Worm (Caenorhabditis elegans) whole organism, late embryonic: ENCODE results near the gene his-5.
"Not testable (repeated sequence)": the region's sequence is repeated elsewhere in the genome, so short reads cannot be mapped to it uniquely, and the experiment has no call there.

Experiments
- C08G9.2 ChIP-seq: sonication (generic microtip); optimal IDR thresholded peaks from 2 replicates; lab custom pipeline; 2016; ENCODE audit warnings: mild to moderate bottlenecking, missing genetic modification characterization, moderate library complexity, missing compliant biosample characterization
- C38D4.7 ChIP-seq: fragments of 200-800 bp; sonication (Bioruptor generic); optimal IDR thresholded peaks from 2 replicates; lab custom pipeline; 2018; ENCODE audit warnings: mild to moderate bottlenecking, missing genetic modification characterization, moderate library complexity, missing compliant biosample characterization
- F13H6.1 ChIP-seq: sonication (generic microtip); optimal IDR thresholded peaks from 2 replicates; lab custom pipeline; 2016; ENCODE audit warnings: missing genetic modification characterization, missing compliant biosample characterization
- Y22D7AL.16 ChIP-seq: sonication (generic microtip); optimal IDR thresholded peaks from 2 replicates; lab custom pipeline; 2016; ENCODE audit warnings: missing genetic modification characterization, missing compliant biosample characterization
- ama-1 ChIP-seq: fragments of 150-350 bp; optimal IDR thresholded peaks from 2 replicates; lab custom pipeline; 2014
- ceh-18 ChIP-seq: sonication (generic microtip); optimal IDR thresholded peaks from 2 replicates; lab custom pipeline; 2016; ENCODE audit warnings: missing genetic modification characterization, missing compliant biosample characterization
- ceh-2 ChIP-seq: sonication (generic microtip); optimal IDR thresholded peaks from 2 replicates; lab custom pipeline; 2016; ENCODE audit warnings: missing genotype, missing genetic modification characterization, missing compliant biosample characterization
- ceh-30 ChIP-seq: fragments of 150-350 bp; optimal IDR thresholded peaks from 2 replicates; lab custom pipeline; 2014; ENCODE audit warnings: missing biosample characterization, missing genetic modification characterization
- ceh-45 ChIP-seq: fragments of 200-800 bp; sonication (Bioruptor generic); IDR thresholded peaks from 2 replicates; pipeline ENCODE4 v1.3.6; 2022; ENCODE audit warnings: missing genetic modification reagents, missing genetic modification characterization, missing compliant biosample characterization
- ceh-48 ChIP-seq: sonication (generic microtip); optimal IDR thresholded peaks from 2 replicates; lab custom pipeline; 2016; ENCODE audit warnings: missing genetic modification characterization, inconsistent platforms, missing compliant biosample characterization
- dmd-4 ChIP-seq: sonication (generic microtip); optimal IDR thresholded peaks from 2 replicates; lab custom pipeline; 2016; ENCODE audit warnings: borderline replicate concordance, missing genetic modification characterization, missing compliant biosample characterization
- dve-1 ChIP-seq: sonication (generic microtip); optimal IDR thresholded peaks from 2 replicates; lab custom pipeline; 2017; ENCODE audit warnings: antibody characterized with exemption, mild to moderate bottlenecking, missing genetic modification characterization, missing compliant biosample characterization
- elt-2 ChIP-seq: sonication (generic microtip); optimal IDR thresholded peaks from 2 replicates; lab custom pipeline; 2016; ENCODE audit warnings: missing genetic modification reagents, missing genetic modification characterization, missing compliant biosample characterization
- elt-4 ChIP-seq: sonication (generic microtip); optimal IDR thresholded peaks from 2 replicates; lab custom pipeline; 2016; ENCODE audit warnings: missing genetic modification characterization, missing compliant biosample characterization
- eyg-1 ChIP-seq: sonication (generic microtip); optimal IDR thresholded peaks from 2 replicates; lab custom pipeline; 2016; ENCODE audit warnings: missing genotype, missing genetic modification characterization, missing compliant biosample characterization
- gmeb-2 ChIP-seq: sonication (generic microtip); optimal IDR thresholded peaks from 2 replicates; lab custom pipeline; 2016; ENCODE audit warnings: missing genetic modification characterization, inconsistent platforms, missing compliant biosample characterization
- hlh-15 ChIP-seq: sonication (generic microtip); optimal IDR thresholded peaks from 2 replicates; lab custom pipeline; 2016; ENCODE audit warnings: missing genetic modification characterization, missing compliant biosample characterization
- hlh-30 ChIP-seq: sonication (generic microtip); optimal IDR thresholded peaks from 2 replicates; lab custom pipeline; 2017; ENCODE audit warnings: antibody characterized with exemption, missing genetic modification characterization, missing compliant biosample characterization; ENCODE audit not compliant: insufficient read depth
- lin-11 ChIP-seq: fragments of 200-800 bp; sonication (Bioruptor generic); optimal IDR thresholded peaks from 2 replicates; lab custom pipeline; 2018; ENCODE audit warnings: mild to moderate bottlenecking, missing genetic modification characterization, missing compliant biosample characterization
- nfya-1 ChIP-seq: sonication (generic microtip); optimal IDR thresholded peaks from 2 replicates; lab custom pipeline; 2017; ENCODE audit warnings: missing genetic modification characterization, mild to moderate bottlenecking, missing compliant biosample characterization, antibody characterized with exemption, moderate library complexity
- nhr-232 ChIP-seq: sonication (generic microtip); optimal IDR thresholded peaks from 2 replicates; lab custom pipeline; 2016; ENCODE audit warnings: missing genetic modification characterization, missing compliant biosample characterization
- npax-4 ChIP-seq: sonication (generic microtip); optimal IDR thresholded peaks from 2 replicates; lab custom pipeline; 2016; ENCODE audit warnings: missing genetic modification characterization, missing compliant biosample characterization
- pag-3 ChIP-seq: sonication (generic microtip); optimal IDR thresholded peaks from 2 replicates; lab custom pipeline; 2016; ENCODE audit warnings: missing compliant biosample characterization, missing genetic modification characterization, borderline replicate concordance
- pax-1 ChIP-seq: fragments of 150-350 bp; optimal IDR thresholded peaks from 2 replicates; lab custom pipeline; 2014; ENCODE audit warnings: missing biosample characterization, missing genetic modification characterization
- pha-2 ChIP-seq: sonication (generic microtip); optimal IDR thresholded peaks from 2 replicates; lab custom pipeline; 2017; ENCODE audit warnings: mild to moderate bottlenecking, missing genetic modification characterization, missing compliant biosample characterization
- pha-4 ChIP-seq: fragments of 150-350 bp; optimal IDR thresholded peaks from 2 replicates; lab custom pipeline; 2018; ENCODE audit warnings: missing biosample characterization, missing genetic modification reagents, missing genetic modification characterization
- pros-1 ChIP-seq: fragments of 150-350 bp; optimal IDR thresholded peaks from 2 replicates; lab custom pipeline; 2014; ENCODE audit warnings: missing biosample characterization, missing genetic modification reagents, missing genetic modification characterization
- ref-2 ChIP-seq: sonication (generic microtip); optimal IDR thresholded peaks from 2 replicates; lab custom pipeline; 2016; ENCODE audit warnings: missing genetic modification characterization, missing compliant biosample characterization
- sdc-2 ChIP-seq: sonication (generic microtip); optimal IDR thresholded peaks from 2 replicates; lab custom pipeline; 2016; ENCODE audit warnings: missing genotype, missing genetic modification characterization, missing compliant biosample characterization
- tbx-7 ChIP-seq: sonication (generic microtip); optimal IDR thresholded peaks from 2 replicates; lab custom pipeline; 2016; ENCODE audit warnings: missing genotype, missing genetic modification characterization, missing compliant biosample characterization
- unc-3 ChIP-seq, 2 experiments: fragments of 200-800 bp in 1 of 2; sonication (Bioruptor generic) in 1 of 2; sonication (generic microtip) in 1 of 2; conservative IDR thresholded peaks in 1 of 2; optimal IDR thresholded peaks in 1 of 2; 2 replicates each; pipeline versions ENCODE4 v1.3.6 to Lab custom; 2016 to 2022; ENCODE audit warnings: missing compliant biosample characterization in 2 of 2, missing genetic modification characterization in 2 of 2, missing genetic modification reagents in 1 of 2
- unc-42 ChIP-seq: sonication (generic microtip); optimal IDR thresholded peaks from 2 replicates; lab custom pipeline; 2016; ENCODE audit warnings: missing genotype, missing genetic modification characterization, missing compliant biosample characterization
- unc-86 ChIP-seq: sonication (generic microtip); optimal IDR thresholded peaks from 2 replicates; lab custom pipeline; 2016; ENCODE audit warnings: missing genetic modification characterization, missing compliant biosample characterization
- zip-5 ChIP-seq: sonication (generic microtip); optimal IDR thresholded peaks from 2 replicates; lab custom pipeline; 2016; ENCODE audit warnings: missing genetic modification characterization, missing compliant biosample characterization

his-5 gene

DNA sequence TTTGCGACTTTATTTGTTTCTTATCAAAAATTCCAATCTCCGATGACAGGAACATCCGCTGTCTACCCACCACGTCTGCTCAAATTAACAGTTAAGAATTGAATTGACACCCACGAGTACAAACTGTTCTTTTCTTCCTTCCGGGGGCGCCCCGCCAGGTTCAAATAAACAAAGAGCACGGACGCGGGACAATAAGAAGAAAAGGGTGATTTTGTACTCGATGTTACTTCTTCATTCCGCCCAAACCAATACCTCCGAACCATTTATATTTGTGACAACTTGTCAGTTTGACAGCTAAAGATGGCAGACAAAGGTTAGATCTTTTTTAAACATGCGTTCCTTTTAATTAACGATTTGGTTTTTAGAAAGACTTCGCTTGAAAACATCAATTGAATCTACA is 9.2 kb upstream of the his-5 start, which contains the start of gene otpl-6:
TSS of gene otpl-6 (plus strand) at position 301 of the 400 bp plus-strand sequence.
- TF ChIP-seq elt-2 (tag; lab: Kevin White, UChicago) (no peak), C08G9.2 (no peak), unc-3 (GFP tag; conservative IDR thresholded peaks at IDR 0.05; lab: Robert Waterston, UW) (no peak), unc-3 (tag; optimal IDR thresholded peaks at IDR 0.05; lab: Kevin White, UChicago) (no peak), hlh-15 (tag; lab: Kevin White, UChicago) (no peak), ama-1 (no peak), pax-1 (no peak), ceh-30 (no peak), pha-4 (tag; lab: Kevin White, UChicago) (no peak), ceh-2 (tag; lab: Kevin White, UChicago) (no peak)

DNA sequence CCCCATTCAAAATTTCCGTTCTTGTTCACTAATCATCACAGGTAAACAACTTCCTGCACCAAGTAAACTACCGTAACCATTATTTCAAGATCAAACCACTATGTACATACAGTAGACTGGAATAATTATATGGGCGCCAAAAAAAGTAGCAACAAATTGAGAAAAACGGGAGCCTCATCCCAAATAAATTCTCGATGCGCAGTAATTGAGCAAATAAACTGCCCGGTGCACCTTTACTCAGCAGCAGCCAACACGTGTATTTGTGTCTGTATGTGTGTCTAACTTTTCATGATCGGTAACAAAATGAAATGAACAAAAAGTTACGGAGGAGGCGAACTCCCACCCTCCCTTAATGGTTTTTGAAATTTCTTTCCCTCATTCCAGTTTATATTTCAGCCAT is 5.8 kb upstream of the his-5 start, which contains the start of gene otpl-5:
TSS of gene otpl-5 (plus strand) at position 301 of the 400 bp plus-strand sequence.
- TF ChIP-seq nhr-232 (no peak), lin-11 (tag; lab: Kevin White, UChicago) (no peak), ama-1 (no peak), pros-1 (tag; lab: Kevin White, UChicago) (no peak), pag-3 (tag; lab: Kevin White, UChicago) (no peak)

DNA sequence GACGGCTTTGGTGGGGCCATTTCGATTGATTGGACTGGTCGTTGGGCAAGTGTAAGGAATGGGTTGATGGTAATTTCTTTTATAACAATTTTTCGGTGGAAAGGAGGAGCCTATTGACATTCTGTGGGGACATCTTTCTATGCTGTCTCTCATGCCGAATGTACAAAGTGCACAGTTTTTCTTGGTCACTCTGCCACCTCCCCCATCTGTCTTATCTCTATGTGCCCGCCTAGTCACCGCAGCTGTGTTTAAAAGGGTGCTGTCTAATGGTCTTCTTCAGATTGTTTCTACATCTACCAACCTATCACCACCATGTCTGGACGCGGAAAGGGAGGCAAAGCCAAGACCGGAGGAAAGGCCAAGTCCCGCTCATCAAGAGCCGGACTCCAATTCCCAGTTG is 1.9 kb upstream of the his-5 start, which contains the start of the genes his-8 and his-7:
TSS of gene his-8 (minus strand) at position 20 of the 400 bp plus-strand sequence.
TSS of gene his-7 (plus strand) at position 313 of the 400 bp plus-strand sequence.
- TF ChIP-seq eyg-1, dmd-4, ceh-18 (tag; lab: Kevin White, UChicago): not testable (repeated sequence)

DNA sequence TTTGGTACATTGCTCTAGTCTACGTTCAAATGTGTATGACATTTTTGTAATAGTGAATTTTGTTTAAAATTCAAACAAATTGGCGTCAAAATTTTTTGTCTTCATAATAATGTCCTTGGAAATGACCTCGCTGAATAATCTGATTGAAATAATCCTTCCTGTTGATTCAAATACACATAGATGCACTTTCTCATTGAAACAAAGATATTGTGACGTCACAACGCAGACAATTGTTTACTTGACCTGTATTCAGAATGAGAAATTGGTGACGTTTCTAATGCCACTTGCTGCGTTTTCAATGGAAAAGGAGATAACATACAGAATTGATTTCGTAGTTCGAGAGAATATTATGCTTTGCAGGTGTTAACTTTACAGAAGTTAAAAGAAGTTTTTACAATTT is 1.1 kb upstream of the his-5 start:
- TF ChIP-seq ceh-45 (GFP tag; lab: Robert Waterston, UW): no peak

DNA sequence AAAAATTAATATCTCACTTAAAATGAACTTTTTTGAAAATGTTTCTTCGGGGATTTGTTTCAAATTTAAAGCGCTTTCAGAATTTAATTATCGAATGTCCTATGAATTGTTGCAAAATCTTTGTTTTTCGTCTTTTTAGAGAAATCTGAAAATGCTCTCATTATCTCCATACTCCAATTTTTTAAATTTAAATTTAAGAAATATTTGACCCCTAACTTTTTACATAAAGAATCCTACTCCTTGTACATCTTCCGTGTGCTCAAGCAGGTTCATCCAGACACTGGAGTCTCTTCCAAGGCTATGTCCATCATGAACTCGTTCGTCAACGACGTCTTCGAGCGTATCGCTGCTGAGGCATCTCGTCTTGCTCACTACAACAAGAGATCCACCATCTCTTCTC is 1.2 kb downstream of the his-5 start, which contains the start of gene his-39:
TSS of gene his-39 (plus strand) at position 301 of the 400 bp plus-strand sequence.
- TF ChIP-seq unc-42 (tag; lab: Kevin White, UChicago) (no peak), sdc-2 (no peak), eyg-1 (tag; lab: Kevin White, UChicago) (no peak), gmeb-2 (tag; lab: Kevin White, UChicago) (no peak), hlh-30 (tag; lab: Kevin White, UChicago) (no peak), pag-3 (tag; lab: Kevin White, UChicago) (no peak), npax-4 (tag; lab: Kevin White, UChicago) (no peak), tbx-7 (tag; lab: Kevin White, UChicago) (no peak), ref-2 (tag; lab: Kevin White, UChicago) (no peak), elt-2 (tag; lab: Kevin White, UChicago) (no peak), ceh-48 (tag; lab: Kevin White, UChicago) (no peak), C38D4.7 (GFP tag; lab: Kevin White, UChicago) (no peak), unc-86 (tag; lab: Kevin White, UChicago) (no peak), dve-1 (tag; lab: Kevin White, UChicago) (no peak), F13H6.1 (tag; lab: Kevin White, UChicago) (no peak), elt-4 (tag; lab: Kevin White, UChicago) (no peak), pha-2 (no peak)

DNA sequence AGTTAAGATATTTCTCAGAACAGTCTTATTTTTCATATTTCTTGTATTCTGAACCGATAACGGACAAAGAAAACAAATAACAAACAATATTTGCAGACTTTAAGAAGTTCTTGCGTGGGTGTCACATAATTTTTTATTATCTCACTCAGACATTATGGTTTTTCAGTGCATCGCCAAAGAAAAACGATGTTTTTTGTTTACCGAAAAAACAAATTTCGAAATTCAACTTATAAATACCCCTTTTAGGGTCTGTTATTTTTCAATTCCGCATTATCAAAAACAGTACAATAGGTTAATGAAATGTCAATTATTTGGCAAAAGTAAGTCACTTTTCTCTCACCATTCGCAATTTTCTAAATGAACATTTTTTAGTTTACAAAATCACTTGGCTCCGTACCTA is 2.0 kb downstream of the his-5 start, which contains the start of gene otpl-4:
TSS of gene otpl-4 (plus strand) at position 301 of the 400 bp plus-strand sequence.
- no peak for TF ChIP-seq Y22D7AL.16 (tag; lab: Kevin White, UChicago)
- TF ChIP-seq zip-5: no peak
- TF ChIP-seq nfya-1 (tag; lab: Kevin White, UChicago): no peak
